Worm (Caenorhabditis elegans): ENCODE data around the gene pqn-87.

ce11 chrII:12266145-12266544, 41.3 kb upstream of the pqn-87 start, which contains the start of gene tric-1B.1:
- TF ChIP-seq nhr-12 (tag; optimal IDR thresholded peaks at IDR 0.05) = no peak
- no peak for TF ChIP-seq mls-2 (tag; optimal IDR thresholded peaks at IDR 0.05)
- no peak for TF ChIP-seq blmp-1 (tag; optimal IDR thresholded peaks at IDR 0.05)

Data from whole organism, mixed stage, embryonic.